Worm (Caenorhabditis elegans) whole organism, young adult: Measurements from ENCODE around the gene nhr-210.

Experiments
- B0019.2 ChIP-seq: fragments of 200-800 bp; sonication (Bioruptor generic); conservative IDR thresholded peaks from 2 replicates; pipeline ENCODE4 v1.3.6; 2022; ENCODE audit warnings: missing genetic modification reagents, missing genetic modification characterization, missing compliant biosample characterization
- B0261.1 ChIP-seq: sonication (generic microtip); optimal IDR thresholded peaks from 2 replicates; lab custom pipeline; 2016; ENCODE audit warnings: mild to moderate bottlenecking, missing genetic modification characterization, moderate library complexity, missing compliant biosample characterization
- B0336.3 ChIP-seq: fragments of 200-800 bp; sonication (Bioruptor generic); IDR thresholded peaks from 2 replicates; pipeline ENCODE4 v1.3.6; 2022; ENCODE audit warnings: missing genetic modification characterization, missing compliant biosample characterization
- C06A6.2 ChIP-seq: fragments of 200-800 bp; sonication (Bioruptor generic); conservative IDR thresholded peaks from 2 replicates; pipeline ENCODE4 v1.3.6; 2022; ENCODE audit warnings: missing genetic modification characterization, missing compliant biosample characterization
- F22D6.2 ChIP-seq: sonication (generic microtip); optimal IDR thresholded peaks from 2 replicates; lab custom pipeline; 2016; ENCODE audit warnings: mild to moderate bottlenecking, missing genetic modification characterization, missing compliant biosample characterization
- F49E8.2 ChIP-seq: sonication (generic microtip); optimal IDR thresholded peaks from 3 replicates; lab custom pipeline; 2017; ENCODE audit warnings: missing genetic modification characterization, mild to moderate bottlenecking, missing compliant biosample characterization, antibody characterized with exemption, moderate library complexity; ENCODE audit not compliant: insufficient read depth
- F52B5.7 ChIP-seq: sonication (generic microtip); optimal IDR thresholded peaks from 2 replicates; lab custom pipeline; 2016; ENCODE audit warnings: mild to moderate bottlenecking, missing genetic modification characterization, missing compliant biosample characterization
- T26A5.8 ChIP-seq: sonication (generic microtip); optimal IDR thresholded peaks from 2 replicates; lab custom pipeline; 2016; ENCODE audit warnings: missing genetic modification characterization, missing compliant biosample characterization
- Y53G8AR.9 ChIP-seq: fragments of 200-800 bp; sonication (Bioruptor generic); conservative IDR thresholded peaks from 2 replicates; pipeline ENCODE4 v1.3.6; 2022; ENCODE audit warnings: missing genetic modification reagents, missing genetic modification characterization, missing compliant biosample characterization
- Y79H2A.3 ChIP-seq: fragments of 200-800 bp; sonication (Bioruptor generic); conservative IDR thresholded peaks from 2 replicates; pipeline ENCODE4 v1.3.6; 2022; ENCODE audit warnings: missing genetic modification reagents, missing genetic modification characterization, missing compliant biosample characterization
- aptf-2 ChIP-seq: fragments of 200-800 bp; sonication (Bioruptor generic); conservative IDR thresholded peaks from 2 replicates; pipeline ENCODE4 v1.3.6; 2022; ENCODE audit warnings: missing genetic modification reagents, missing genetic modification characterization, missing compliant biosample characterization
- atf-7 ChIP-seq: sonication (generic microtip); optimal IDR thresholded peaks from 2 replicates; lab custom pipeline; 2017; ENCODE audit warnings: mild to moderate bottlenecking, missing genetic modification characterization, missing compliant biosample characterization
- attf-5 ChIP-seq: fragments of 200-800 bp; sonication (Bioruptor generic); optimal IDR thresholded peaks from 2 replicates; lab custom pipeline; 2018; ENCODE audit warnings: mild to moderate bottlenecking, missing genetic modification characterization, missing compliant biosample characterization
- bed-1 ChIP-seq: fragments of 200-800 bp; sonication (Bioruptor generic); IDR thresholded peaks from 2 replicates; pipeline ENCODE4 v1.3.6; 2022; ENCODE audit warnings: missing genetic modification reagents, missing genetic modification characterization, missing compliant biosample characterization
- cebp-2 ChIP-seq: fragments of 200-800 bp; sonication (Bioruptor generic); IDR thresholded peaks from 2 replicates; pipeline ENCODE4 v1.3.6; 2022; ENCODE audit warnings: missing genetic modification characterization, missing compliant biosample characterization
- ceh-40 ChIP-seq: fragments of 200-800 bp; sonication (Bioruptor generic); IDR thresholded peaks from 2 replicates; pipeline ENCODE4 v1.3.6; 2022; ENCODE audit warnings: missing genetic modification characterization, missing compliant biosample characterization
- ceh-79 ChIP-seq: sonication (generic microtip); optimal IDR thresholded peaks from 2 replicates; lab custom pipeline; 2017; ENCODE audit warnings: mild to moderate bottlenecking, missing genetic modification characterization, missing compliant biosample characterization
- die-1 ChIP-seq: sonication (generic microtip); optimal IDR thresholded peaks from 2 replicates; lab custom pipeline; 2016; ENCODE audit warnings: missing genotype, mild to moderate bottlenecking, missing genetic modification characterization, missing compliant biosample characterization
- dox-1 ChIP-seq: fragments of 200-800 bp; sonication (Bioruptor generic); IDR thresholded peaks from 2 replicates; pipeline ENCODE4 v1.3.6; 2022; ENCODE audit warnings: missing genetic modification reagents, missing genetic modification characterization, missing compliant biosample characterization
- ekl-4 ChIP-seq: fragments of 200-800 bp; sonication (Bioruptor generic); IDR thresholded peaks from 2 replicates; pipeline ENCODE4 v1.3.6; 2022; ENCODE audit warnings: missing genetic modification reagents, missing genetic modification characterization, missing compliant biosample characterization
- ets-4 ChIP-seq: fragments of 200-800 bp; sonication (Bioruptor generic); optimal IDR thresholded peaks from 2 replicates; lab custom pipeline; 2018; ENCODE audit warnings: mild to moderate bottlenecking, missing genetic modification characterization, missing compliant biosample characterization
- him-1 ChIP-seq: sonication (generic microtip); optimal IDR thresholded peaks from 2 replicates; lab custom pipeline; 2016; ENCODE audit warnings: missing genotype, missing genetic modification reagents, missing genetic modification characterization, missing compliant biosample characterization
- hlh-12 ChIP-seq: sonication (generic microtip); optimal IDR thresholded peaks from 2 replicates; lab custom pipeline; 2016; ENCODE audit warnings: missing genetic modification characterization, missing compliant biosample characterization
- hmg-1.2 ChIP-seq: fragments of 200-800 bp; sonication (Bioruptor generic); IDR thresholded peaks from 2 replicates; pipeline ENCODE4 v1.3.6; 2022; ENCODE audit warnings: missing genetic modification reagents, missing genetic modification characterization, missing compliant biosample characterization
- hmg-20 ChIP-seq: fragments of 200-800 bp; sonication (Bioruptor generic); IDR thresholded peaks from 2 replicates; pipeline ENCODE4 v1.3.6; 2022; ENCODE audit warnings: missing genetic modification reagents, missing genetic modification characterization, missing compliant biosample characterization
- lin-54 ChIP-seq: fragments of 200-800 bp; sonication (Bioruptor generic); optimal IDR thresholded peaks from 2 replicates; lab custom pipeline; 2018; ENCODE audit warnings: mild to moderate bottlenecking, missing genetic modification characterization, missing compliant biosample characterization
- madf-6 ChIP-seq: fragments of 200-800 bp; sonication (Bioruptor generic); IDR thresholded peaks from 2 replicates; pipeline ENCODE4 v1.3.6; 2022; ENCODE audit warnings: missing genetic modification reagents, missing genetic modification characterization, missing compliant biosample characterization
- madf-8 ChIP-seq: fragments of 200-800 bp; sonication (Bioruptor generic); conservative IDR thresholded peaks from 2 replicates; pipeline ENCODE4 v1.3.6; 2022; ENCODE audit warnings: missing genetic modification reagents, missing genetic modification characterization, missing compliant biosample characterization
- mcd-1 ChIP-seq: fragments of 200-800 bp; sonication (Bioruptor generic); IDR thresholded peaks from 2 replicates; pipeline ENCODE4 v1.3.6; 2022; ENCODE audit warnings: missing genetic modification reagents, missing genetic modification characterization, missing compliant biosample characterization
- mel-28 ChIP-seq: sonication (generic microtip); optimal IDR thresholded peaks from 2 replicates; lab custom pipeline; 2016; ENCODE audit warnings: borderline replicate concordance, mild to moderate bottlenecking, missing genetic modification characterization, missing compliant biosample characterization
- mes-4 ChIP-seq: sonication (generic microtip); optimal IDR thresholded peaks from 2 replicates; lab custom pipeline; 2016; ENCODE audit warnings: missing genotype, missing genetic modification characterization, missing compliant biosample characterization
- nfya-1 ChIP-seq: sonication (generic microtip); optimal IDR thresholded peaks from 2 replicates; lab custom pipeline; 2017; ENCODE audit warnings: antibody characterized with exemption, missing compliant biosample characterization, missing genetic modification characterization, borderline replicate concordance; ENCODE audit not compliant: insufficient read depth
- nfya-2 ChIP-seq: fragments of 200-800 bp; sonication (Bioruptor generic); IDR thresholded peaks from 2 replicates; pipeline ENCODE4 v1.3.6; 2022; ENCODE audit warnings: missing genetic modification reagents, missing genetic modification characterization, missing compliant biosample characterization
- nfyb-1 ChIP-seq: fragments of 200-800 bp; sonication (Bioruptor generic); IDR thresholded peaks from 2 replicates; pipeline ENCODE4 v1.3.6; 2022; ENCODE audit warnings: missing genetic modification reagents, missing genetic modification characterization, missing compliant biosample characterization
- nhr-120 ChIP-seq: fragments of 200-800 bp; sonication (Bioruptor generic); IDR thresholded peaks from 2 replicates; pipeline ENCODE4 v1.3.6; 2022; ENCODE audit warnings: missing genetic modification characterization, missing compliant biosample characterization
- nhr-179 ChIP-seq: sonication (generic microtip); optimal IDR thresholded peaks from 2 replicates; lab custom pipeline; 2016; ENCODE audit warnings: mild to moderate bottlenecking, missing genetic modification characterization, missing compliant biosample characterization
- nhr-80 ChIP-seq: sonication (generic microtip); optimal IDR thresholded peaks from 2 replicates; lab custom pipeline; 2016; ENCODE audit warnings: missing genetic modification characterization, missing compliant biosample characterization
- pha-4 ChIP-seq: fragments of 150-350 bp; sonication (generic microtip); optimal IDR thresholded peaks from 2 replicates; lab custom pipeline; 2014; ENCODE audit warnings: missing biosample characterization, missing genetic modification reagents, missing genetic modification characterization
- sdz-38 ChIP-seq: sonication (generic microtip); optimal IDR thresholded peaks from 2 replicates; lab custom pipeline; 2016; ENCODE audit warnings: missing genotype, missing genetic modification characterization, missing compliant biosample characterization
- snpc-1.3 ChIP-seq: sonication (generic microtip); optimal IDR thresholded peaks from 2 replicates; lab custom pipeline; 2017; ENCODE audit warnings: missing genetic modification characterization, mild to moderate bottlenecking, missing compliant biosample characterization, antibody characterized with exemption, moderate library complexity, missing genotype, missing genetic modification reagents; ENCODE audit not compliant: insufficient read depth
- sptf-2 ChIP-seq: fragments of 200-800 bp; sonication (Bioruptor generic); optimal IDR thresholded peaks from 2 replicates; lab custom pipeline; 2018; ENCODE audit warnings: mild to moderate bottlenecking, missing genetic modification characterization, missing compliant biosample characterization
- tbp1 ChIP-seq: fragments of 200-800 bp; sonication (Bioruptor generic); optimal IDR thresholded peaks from 2 replicates; lab custom pipeline; 2018; ENCODE audit warnings: mild to moderate bottlenecking, missing genetic modification characterization, missing compliant biosample characterization
- tbx-9 ChIP-seq: sonication (generic microtip); optimal IDR thresholded peaks from 2 replicates; lab custom pipeline; 2016; ENCODE audit warnings: borderline replicate concordance, missing genetic modification characterization, inconsistent platforms, missing compliant biosample characterization
- xnd-1 ChIP-seq: sonication (generic microtip); optimal IDR thresholded peaks from 2 replicates; lab custom pipeline; 2016; ENCODE audit warnings: missing genotype, missing genetic modification reagents, missing genetic modification characterization, missing compliant biosample characterization
- zim-3 ChIP-seq: sonication (generic microtip); optimal IDR thresholded peaks from 2 replicates; lab custom pipeline; 2017; ENCODE audit warnings: mild to moderate bottlenecking, missing genetic modification characterization, moderate library complexity, missing compliant biosample characterization
- ztf-18 ChIP-seq: sonication (generic microtip); optimal IDR thresholded peaks from 2 replicates; lab custom pipeline; 2016; ENCODE audit warnings: missing genotype, mild to moderate bottlenecking, missing genetic modification characterization, missing compliant biosample characterization
- ztf-26 ChIP-seq: sonication (generic microtip); optimal IDR thresholded peaks from 2 replicates; lab custom pipeline; 2017; ENCODE audit warnings: missing genetic modification characterization, missing compliant biosample characterization
- ztf-3 ChIP-seq: fragments of 200-800 bp; sonication (Bioruptor generic); optimal IDR thresholded peaks from 2 replicates; lab custom pipeline; 2018; ENCODE audit warnings: mild to moderate bottlenecking, missing genetic modification characterization, missing compliant biosample characterization

Gene nhr-210

ce11 chrV:534176-534575 is 14.8 kb upstream of the nhr-210 start, which contains the start of gene nhr-132:
Gene nhr-132, plus strand, starts transcription at chrV:534446.
- TF ChIP-seq nfya-2 (GFP tag; lab: Robert Waterston, UW) (no peak), die-1 (tag; lab: Kevin White, UChicago) (no peak), bed-1 (GFP tag; lab: Robert Waterston, UW) (no peak), F52B5.7 (tag; lab: Kevin White, UChicago) (no peak), ets-4 (GFP tag; lab: Kevin White, UChicago) (no peak), ztf-18 (tag; lab: Kevin White, UChicago) (no peak), hmg-1.2 (GFP tag; lab: Robert Waterston, UW) (peak; percentile 66; the same call in 1 of the 2 replicates), ztf-26 (no peak), hmg-20 (GFP tag; lab: Robert Waterston, UW) (no peak), ceh-79 (tag; lab: Kevin White, UChicago) (no peak), aptf-2 (no peak), nhr-120 (GFP tag; lab: Robert Waterston, UW) (no peak), C06A6.2 (GFP tag; lab: Robert Waterston, UW) (no peak), nhr-80 (peak; percentile 47), nhr-179 (tag; lab: Kevin White, UChicago) (no peak), cebp-2 (no peak), nfya-1 (no peak), nfyb-1 (no peak), snpc-1.3 (tag; lab: Kevin White, UChicago) (no peak), sptf-2 (GFP tag; lab: Kevin White, UChicago) (no peak), F49E8.2 (tag; lab: Kevin White, UChicago) (no peak), lin-54 (GFP tag; lab: Kevin White, UChicago) (no peak), mel-28 (tag; lab: Kevin White, UChicago) (no peak), him-1 (tag; lab: Kevin White, UChicago) (no peak), attf-5 (GFP tag; lab: Kevin White, UChicago) (peak; percentile 30), madf-8 (GFP tag; lab: Robert Waterston, UW) (no peak), B0336.3 (GFP tag; lab: Robert Waterston, UW) (no peak)

ce11 chrV:532046-532445 is 12.7 kb upstream of the nhr-210 start, which contains the start of gene nhr-58:
Gene nhr-58, plus strand, starts transcription at chrV:532259.
- TF ChIP-seq mes-4 (tag; lab: Kevin White, UChicago) = no peak
- no peak for TF ChIP-seq hlh-12 (tag; lab: Kevin White, UChicago)
- TF ChIP-seq zim-3 = no peak
- TF ChIP-seq lin-54 (GFP tag; lab: Kevin White, UChicago) = no peak
- TF ChIP-seq sdz-38 (tag; lab: Kevin White, UChicago) = no peak
- TF ChIP-seq B0019.2 (GFP tag; lab: Robert Waterston, UW) = no peak
- no peak for TF ChIP-seq madf-8 (GFP tag; lab: Robert Waterston, UW)
- no peak for TF ChIP-seq F49E8.2 (tag; lab: Kevin White, UChicago)
- TF ChIP-seq ekl-4 (GFP tag; lab: Robert Waterston, UW) = no peak
- no peak for TF ChIP-seq mcd-1 (GFP tag; lab: Robert Waterston, UW)
- TF ChIP-seq hmg-1.2 (GFP tag; lab: Robert Waterston, UW) = peak; percentile 37; the same call in 1 of the 2 replicates
- TF ChIP-seq tbx-9 (tag; lab: Kevin White, UChicago) = no peak
- TF ChIP-seq snpc-1.3 (tag; lab: Kevin White, UChicago) = no peak
- no peak for TF ChIP-seq F22D6.2 (tag; lab: Kevin White, UChicago)
- TF ChIP-seq Y79H2A.3 (GFP tag; lab: Robert Waterston, UW) = no peak
- TF ChIP-seq Y53G8AR.9 (GFP tag; lab: Robert Waterston, UW) = no peak
- peak; percentile 36 for TF ChIP-seq atf-7
- TF ChIP-seq attf-5 (GFP tag; lab: Kevin White, UChicago) = peak; percentile 59
- TF ChIP-seq madf-6 (GFP tag; lab: Robert Waterston, UW) = no peak
- no peak for TF ChIP-seq B0261.1 (tag; lab: Kevin White, UChicago)
- TF ChIP-seq dox-1 = 0 out of 2 replicates have a peak, but pooled peaks have one; percentile 16
- no peak for TF ChIP-seq T26A5.8 (tag; lab: Kevin White, UChicago)
- TF ChIP-seq ceh-40 (GFP tag; lab: Robert Waterston, UW) = 0 out of 2 replicates have a peak, but pooled peaks have one; percentile 14
- peak; percentile 79 for TF ChIP-seq nhr-80
- no peak for TF ChIP-seq ztf-3
- TF ChIP-seq tbp1 = peak; percentile 1
- TF ChIP-seq pha-4 (tag; lab: Kevin White, UChicago) = peak; percentile 87
- no peak for TF ChIP-seq mel-28 (tag; lab: Kevin White, UChicago)
- TF ChIP-seq xnd-1 (tag; lab: Kevin White, UChicago) = no peak
